Fruit fly (Drosophila melanogaster) whole organism, embryonic: ENCODE data around the gene CG43116.

Experiments
- ATbp ChIP-seq: fragments of 200-800 bp; sonication (Bioruptor generic); optimal IDR thresholded peaks from 2 replicates; lab custom pipeline; 2017; ENCODE audit warnings: missing biosample characterization, mild to moderate bottlenecking, missing genetic modification characterization, missing genetic modification reagents
- Atf-2 ChIP-seq: fragments of 200-800 bp; sonication (Bioruptor generic); optimal IDR thresholded peaks from 2 replicates; lab custom pipeline; 2016; ENCODE audit warnings: missing biosample characterization, missing genetic modification characterization
- Awh ChIP-seq: fragments of 200-800 bp; sonication (Bioruptor generic); IDR thresholded peaks from 2 replicates; pipeline ENCODE4, ENCODE4 v1.3.6; 2022; ENCODE audit warnings: missing biosample characterization, missing genetic modification characterization
- CG10431 ChIP-seq: fragments of 200-800 bp; sonication (Bioruptor generic); optimal IDR thresholded peaks from 3 replicates; lab custom pipeline; 2018; ENCODE audit warnings: missing biosample characterization, mild to moderate bottlenecking, missing genetic modification characterization
- CG1233 ChIP-seq: fragments of 200-800 bp; sonication (Bioruptor generic); optimal IDR thresholded peaks from 4 replicates; lab custom pipeline; 2018; ENCODE audit warnings: missing biosample characterization, mild to moderate bottlenecking, missing genetic modification characterization
- CG12659 ChIP-seq: fragments of 200-800 bp; sonication (Bioruptor generic); optimal IDR thresholded peaks from 3 replicates; lab custom pipeline; 2017; ENCODE audit warnings: mild to moderate bottlenecking, missing biosample characterization, missing genetic modification reagents, missing genetic modification characterization
- CG12744 ChIP-seq: fragments of 200-800 bp; sonication (Bioruptor generic); optimal IDR thresholded peaks from 2 replicates; lab custom pipeline; 2016; ENCODE audit warnings: missing biosample characterization, missing genetic modification characterization
- CG12942 ChIP-seq: fragments of 200-800 bp; sonication (Bioruptor generic); optimal IDR thresholded peaks from 3 replicates; lab custom pipeline; 2016; ENCODE audit warnings: missing biosample characterization, missing genetic modification characterization
- CG14441 ChIP-seq: fragments of 200-800 bp; sonication (Bioruptor generic); IDR thresholded peaks from 2 replicates; pipeline ENCODE4 v1.3.6; 2022; ENCODE audit warnings: missing biosample characterization, missing genetic modification characterization
- CG14965 ChIP-seq: fragments of 200-800 bp; sonication (Bioruptor generic); optimal IDR thresholded peaks from 2 replicates; lab custom pipeline; 2016; ENCODE audit warnings: missing biosample characterization, missing genetic modification characterization, borderline replicate concordance
- CG15011 ChIP-seq: fragments of 200-800 bp; sonication (Bioruptor generic); optimal IDR thresholded peaks from 3 replicates; lab custom pipeline; 2018; ENCODE audit warnings: missing biosample characterization, mild to moderate bottlenecking, missing genetic modification characterization
- CG15269 ChIP-seq: fragments of 200-800 bp; sonication (Bioruptor generic); optimal IDR thresholded peaks from 2 replicates; lab custom pipeline; 2018; ENCODE audit warnings: missing biosample characterization, mild to moderate bottlenecking, missing genetic modification characterization, moderate library complexity
- CG15514 ChIP-seq: fragments of 200-800 bp; sonication (Bioruptor generic); optimal IDR thresholded peaks from 3 replicates; lab custom pipeline; 2017; ENCODE audit warnings: missing biosample characterization, missing genetic modification characterization, mild to moderate bottlenecking, moderate library complexity, missing genetic modification reagents
- CG17568 ChIP-seq: fragments of 200-800 bp; sonication (Bioruptor generic); optimal IDR thresholded peaks from 2 replicates; lab custom pipeline; 2018; ENCODE audit warnings: missing biosample characterization, mild to moderate bottlenecking, missing genetic modification characterization, moderate library complexity
- CG17802 ChIP-seq: fragments of 200-800 bp; sonication (Bioruptor generic); optimal IDR thresholded peaks from 2 replicates; lab custom pipeline; 2018; ENCODE audit warnings: missing biosample characterization, mild to moderate bottlenecking, missing genetic modification characterization, moderate library complexity
- CG2712 ChIP-seq: fragments of 200-800 bp; optimal IDR thresholded peaks from 3 replicates; lab custom pipeline; 2019; ENCODE audit warnings: missing biosample characterization, mild to moderate bottlenecking, missing genetic modification characterization, moderate library complexity
- CG6683 ChIP-seq: fragments of 200-800 bp; sonication (Bioruptor generic); optimal IDR thresholded peaks from 2 replicates; lab custom pipeline; 2017; ENCODE audit warnings: missing biosample characterization, mild to moderate bottlenecking, missing genetic modification characterization, missing genetic modification reagents
- CG8765 ChIP-seq: fragments of 200-800 bp; sonication (Bioruptor generic); IDR thresholded peaks from 2 replicates; pipeline ENCODE4 v1.3.6; 2022; ENCODE audit warnings: missing biosample characterization, missing genetic modification characterization
- Dbx ChIP-seq: fragments of 200-800 bp; sonication (Bioruptor generic); IDR thresholded peaks from 3 replicates; pipeline ENCODE4 v1.3.6; 2022; ENCODE audit warnings: missing biosample characterization, missing genetic modification characterization
- Dref ChIP-seq: fragments of 200-800 bp; sonication (Bioruptor generic); IDR thresholded peaks from 2 replicates; pipeline ENCODE4 v1.3.6; 2022; ENCODE audit warnings: missing biosample characterization, missing genetic modification characterization
- Gug ChIP-seq: fragments of 200-800 bp; sonication (Bioruptor generic); IDR thresholded peaks from 4 replicates; pipeline ENCODE4 v1.3.6; 2022; ENCODE audit warnings: missing biosample characterization, missing genetic modification characterization
- Hsf ChIP-seq: fragments of 200-800 bp; sonication (Bioruptor generic); optimal IDR thresholded peaks from 3 replicates; lab custom pipeline; 2016; ENCODE audit warnings: missing biosample characterization, missing genetic modification characterization
- MTF-1 ChIP-seq: fragments of 200-800 bp; sonication (Bioruptor generic); optimal IDR thresholded peaks from 2 replicates; lab custom pipeline; 2018; ENCODE audit warnings: missing biosample characterization, mild to moderate bottlenecking, missing genetic modification characterization, borderline replicate concordance
- Meics ChIP-seq: fragments of 200-800 bp; sonication (Bioruptor generic); optimal IDR thresholded peaks from 2 replicates; lab custom pipeline; 2017; ENCODE audit warnings: missing biosample characterization, mild to moderate bottlenecking, missing genetic modification characterization
- Nf-YC ChIP-seq: fragments of 200-800 bp; optimal IDR thresholded peaks from 3 replicates; lab custom pipeline; 2019; ENCODE audit warnings: missing biosample characterization, mild to moderate bottlenecking, missing genetic modification characterization, moderate library complexity
- Oaz ChIP-seq: fragments of 200-800 bp; sonication (Bioruptor generic); IDR thresholded peaks from 2 replicates; pipeline ENCODE4 v1.3.6; 2022; ENCODE audit warnings: missing biosample characterization, missing genetic modification characterization
- Xbp1 ChIP-seq: fragments of 200-800 bp; sonication (Bioruptor generic); optimal IDR thresholded peaks from 3 replicates; lab custom pipeline; 2016; ENCODE audit warnings: missing biosample characterization, mild to moderate bottlenecking, missing genetic modification characterization
- abd-A ChIP-seq: fragments of 200-800 bp; sonication (Bioruptor generic); optimal IDR thresholded peaks from 3 replicates; lab custom pipeline; 2019; ENCODE audit warnings: missing biosample characterization, mild to moderate bottlenecking, missing genetic modification characterization, moderate library complexity
- ap ChIP-seq: fragments of 200-800 bp; sonication (Bioruptor generic); IDR thresholded peaks from 2 replicates; pipeline ENCODE4 v1.3.6; 2022; ENCODE audit warnings: missing biosample characterization, missing genetic modification characterization
- bbx ChIP-seq: fragments of 200-800 bp; sonication (Bioruptor generic); IDR thresholded peaks from 2 replicates; pipeline ENCODE4 v1.3.6; 2022; ENCODE audit warnings: missing biosample characterization, missing genetic modification characterization; ENCODE audit not compliant: partially characterized antibody
- bcd ChIP-seq: fragments of 200-800 bp; sonication (Bioruptor generic); optimal IDR thresholded peaks from 2 replicates; lab custom pipeline; 2017; ENCODE audit warnings: missing biosample characterization, mild to moderate bottlenecking, missing genetic modification characterization
- cas ChIP-seq: fragments of 200-800 bp; sonication (Bioruptor generic); IDR thresholded peaks from 2 replicates; pipeline ENCODE4 v1.3.6; 2022; ENCODE audit warnings: missing biosample characterization, missing genetic modification characterization
- caup ChIP-seq: fragments of 200-800 bp; sonication (Bioruptor generic); optimal IDR thresholded peaks from 3 replicates; lab custom pipeline; 2017; ENCODE audit warnings: missing biosample characterization, mild to moderate bottlenecking, missing genetic modification characterization, moderate library complexity; ENCODE audit not compliant: severe bottlenecking
- corto ChIP-seq: fragments of 200-800 bp; sonication (Bioruptor generic); optimal IDR thresholded peaks from 2 replicates; lab custom pipeline; 2016; ENCODE audit warnings: missing biosample characterization, mild to moderate bottlenecking, missing genetic modification characterization, moderate library complexity
- da ChIP-seq: fragments of 200-800 bp; sonication (Bioruptor generic); optimal IDR thresholded peaks from 2 replicates; lab custom pipeline; 2016; ENCODE audit warnings: missing biosample characterization, missing genetic modification characterization
- dysf ChIP-seq: fragments of 200-800 bp; sonication (Bioruptor generic); IDR thresholded peaks from 3 replicates; pipeline ENCODE4 v1.3.6; 2022; ENCODE audit warnings: missing biosample characterization, missing genetic modification characterization
- emc ChIP-seq: fragments of 200-800 bp; sonication (Bioruptor generic); optimal IDR thresholded peaks from 2 replicates; lab custom pipeline; 2016; ENCODE audit warnings: missing biosample characterization, missing genetic modification characterization
- fd3F ChIP-seq: fragments of 200-800 bp; sonication (Bioruptor generic); optimal IDR thresholded peaks from 2 replicates; lab custom pipeline; 2018; ENCODE audit warnings: missing biosample characterization, mild to moderate bottlenecking, missing genetic modification characterization, moderate library complexity
- gcm ChIP-seq: fragments of 200-800 bp; sonication (Bioruptor generic); optimal IDR thresholded peaks from 2 replicates; lab custom pipeline; 2019; ENCODE audit warnings: missing biosample characterization, mild to moderate bottlenecking, missing genetic modification characterization, moderate library complexity
- gsb ChIP-seq: fragments of 200-800 bp; sonication (Bioruptor generic); IDR thresholded peaks from 2 replicates; pipeline ENCODE4 v1.3.6; 2022; ENCODE audit warnings: missing biosample characterization, missing genetic modification characterization
- lab ChIP-seq: fragments of 200-800 bp; sonication (Bioruptor generic); optimal IDR thresholded peaks from 3 replicates; lab custom pipeline; 2017; ENCODE audit warnings: missing biosample characterization, missing genetic modification characterization, mild to moderate bottlenecking, moderate library complexity, missing genetic modification reagents
- lmd ChIP-seq: fragments of 200-800 bp; sonication (Bioruptor generic); IDR thresholded peaks from 2 replicates; pipeline ENCODE4 v1.3.6; 2022; ENCODE audit warnings: missing biosample characterization, missing genetic modification characterization
- mam ChIP-seq: fragments of 200-800 bp; sonication (Bioruptor generic); optimal IDR thresholded peaks from 3 replicates; lab custom pipeline; 2016; ENCODE audit warnings: missing biosample characterization, missing genetic modification characterization
- pros ChIP-seq: fragments of 200-800 bp; sonication (Bioruptor generic); optimal IDR thresholded peaks from 3 replicates; lab custom pipeline; 2019; ENCODE audit warnings: missing biosample characterization, mild to moderate bottlenecking, missing genetic modification characterization, moderate library complexity
- ranshi ChIP-seq: fragments of 200-800 bp; sonication (Bioruptor generic); IDR thresholded peaks from 2 replicates; pipeline ENCODE4 v1.3.6; 2022; ENCODE audit warnings: missing biosample characterization, missing genetic modification characterization
- slp2 ChIP-seq: fragments of 200-800 bp; sonication (Bioruptor generic); optimal IDR thresholded peaks from 2 replicates; lab custom pipeline; 2016; ENCODE audit warnings: missing biosample characterization, missing genetic modification characterization
- sr ChIP-seq: fragments of 200-800 bp; sonication (Bioruptor generic); IDR thresholded peaks from 3 replicates; pipeline ENCODE4 v1.3.6; 2022; ENCODE audit warnings: missing biosample characterization, missing genetic modification characterization
- ssp ChIP-seq: fragments of 200-800 bp; sonication (Bioruptor generic); IDR thresholded peaks from 2 replicates; pipeline ENCODE4 v1.3.6; 2022; ENCODE audit warnings: missing biosample characterization, missing genetic modification characterization
- sug ChIP-seq: fragments of 200-800 bp; optimal IDR thresholded peaks from 2 replicates; lab custom pipeline; 2019; ENCODE audit warnings: missing biosample characterization, mild to moderate bottlenecking, missing genetic modification characterization, moderate library complexity
- tna ChIP-seq: fragments of 200-800 bp; sonication (Bioruptor generic); IDR thresholded peaks from 2 replicates; pipeline ENCODE4 v1.3.6; 2022; ENCODE audit warnings: missing biosample characterization, missing genetic modification characterization; ENCODE audit not compliant: partially characterized antibody
- vnd ChIP-seq: fragments of 200-800 bp; sonication (Bioruptor generic); IDR thresholded peaks from 3 replicates; pipeline ENCODE4 v1.3.6; 2022; ENCODE audit warnings: missing biosample characterization, missing genetic modification characterization; ENCODE audit not compliant: partially characterized antibody

The CG43116 gene

dm6 chr3R:25968486-25968885 lies 28.3 kb downstream of the CG43116 start (continued):
- TF ChIP-seq Meics (peak; percentile 62), Gug (GFP tag; lab: Robert Waterston, UW) (no peak), sr (no peak), Dbx (GFP tag; lab: Robert Waterston, UW) (peak; percentile 46; the same call in 1 of the 3 replicates), corto (GFP tag; lab: Kevin White, UChicago) (no peak), CG14441 (GFP tag; lab: Robert Waterston, UW) (no peak), Xbp1 (GFP tag; lab: Kevin White, UChicago) (peak; percentile 4), CG2712 (tag; lab: Kevin White, UChicago) (no peak), mam (GFP tag; lab: Kevin White, UChicago) (peak; percentile 41), CG14965 (GFP tag; lab: Kevin White, UChicago) (no peak), slp2 (no peak), CG17802 (tag; lab: Kevin White, UChicago) (no peak), CG15514 (GFP tag; lab: Kevin White, UChicago) (peak; percentile 35), Hsf (no peak), fd3F (GFP tag; lab: Kevin White, UChicago) (no peak), CG1233 (GFP tag; lab: Kevin White, UChicago) (no peak), gsb (GFP tag; lab: Robert Waterston, UW) (no peak), CG12744 (GFP tag; lab: Kevin White, UChicago) (no peak), gcm (GFP tag; lab: Kevin White, UChicago) (no peak), CG17568 (no peak), bbx (no peak), bcd (peak; percentile 26), Dref (GFP tag; lab: Robert Waterston, UW) (no peak), da (GFP tag; lab: Kevin White, UChicago) (no peak), CG12659 (GFP tag; lab: Kevin White, UChicago) (peak; percentile 12), ap (GFP tag; lab: Robert Waterston, UW) (no peak), emc (GFP tag; lab: Kevin White, UChicago) (no peak), ranshi (GFP tag; lab: Robert Waterston, UW) (peak; percentile 35; the same call in 1 of the 2 replicates), CG8765 (GFP tag; lab: Robert Waterston, UW) (no peak), MTF-1 (GFP tag; lab: Kevin White, UChicago) (no peak), lmd (GFP tag; lab: Robert Waterston, UW) (peak; percentile 20; the same call in 1 of the 2 replicates), pros (GFP tag; lab: Kevin White, UChicago) (no peak), sug (tag; lab: Kevin White, UChicago) (no peak), Oaz (GFP tag; lab: Robert Waterston, UW) (no peak), Nf-YC (tag; lab: Kevin White, UChicago) (no peak), lab (peak; percentile 79), abd-A (tag; lab: Kevin White, UChicago) (no peak), cas (no peak), Atf-2 (GFP tag; lab: Kevin White, UChicago) (no peak), vnd (no peak), ssp (GFP tag; lab: Robert Waterston, UW) (no peak), CG15011 (GFP tag; lab: Kevin White, UChicago) (no peak), CG15269 (tag; lab: Kevin White, UChicago) (peak; percentile 45), tna (GFP tag; lab: Robert Waterston, UW) (no peak), CG12942 (GFP tag; lab: Kevin White, UChicago) (no peak), CG6683 (no peak), caup (GFP tag; lab: Kevin White, UChicago) (peak; percentile 49), Awh (GFP tag; lab: Robert Waterston, UW) (no peak), CG10431 (GFP tag; lab: Kevin White, UChicago) (no peak), ATbp (GFP tag; lab: Kevin White, UChicago) (no peak), dysf (GFP tag; lab: Robert Waterston, UW) (peak; percentile 60; the same call in 2 of the 3 replicates)
